Fruit fly (Drosophila melanogaster) whole organism, prepupa: ENCODE results near the gene CG13857.

ENCODE experiments used
- CG10631 ChIP-seq: fragments of 200-800 bp; sonication (Bioruptor generic); optimal IDR thresholded peaks from 2 replicates; lab custom pipeline; 2016; ENCODE audit warnings: missing biosample characterization, missing genetic modification characterization
- CG11294 ChIP-seq: fragments of 200-800 bp; sonication (Bioruptor generic); IDR thresholded peaks from 2 replicates; pipeline ENCODE4 v1.3.6; 2022; ENCODE audit warnings: missing biosample characterization, missing genetic modification characterization
- CG11762 ChIP-seq: fragments of 200-800 bp; sonication (Bioruptor generic); optimal IDR thresholded peaks from 3 replicates; lab custom pipeline; 2016; ENCODE audit warnings: missing biosample characterization, missing genetic modification characterization; ENCODE audit not compliant: insufficient read depth
- CG11902 ChIP-seq: fragments of 200-800 bp; sonication (Bioruptor generic); optimal IDR thresholded peaks from 3 replicates; lab custom pipeline; 2016; ENCODE audit warnings: missing biosample characterization, missing genetic modification characterization
- CG16779 ChIP-seq: fragments of 200-800 bp; sonication (Bioruptor generic); optimal IDR thresholded peaks from 3 replicates; lab custom pipeline; 2017; ENCODE audit warnings: missing biosample characterization, mild to moderate bottlenecking, missing genetic modification characterization
- CG31627 ChIP-seq: fragments of 200-800 bp; sonication (Bioruptor generic); optimal IDR thresholded peaks from 3 replicates; lab custom pipeline; 2016; ENCODE audit warnings: missing biosample characterization, missing genetic modification characterization
- CG32006 ChIP-seq: fragments of 200-800 bp; sonication (Bioruptor generic); optimal IDR thresholded peaks from 3 replicates; lab custom pipeline; 2017; ENCODE audit warnings: missing biosample characterization, mild to moderate bottlenecking, missing genetic modification characterization
- CG3919 ChIP-seq: fragments of 200-800 bp; sonication (Bioruptor generic); optimal IDR thresholded peaks from 3 replicates; lab custom pipeline; 2016; ENCODE audit warnings: missing biosample characterization, missing genetic modification characterization
- CG6163 ChIP-seq: fragments of 200-800 bp; sonication (Bioruptor generic); IDR thresholded peaks from 3 replicates; pipeline ENCODE4 v1.3.6; 2022; ENCODE audit warnings: missing biosample characterization, missing genetic modification characterization
- CG6808 ChIP-seq: fragments of 200-800 bp; sonication (Bioruptor generic); optimal IDR thresholded peaks from 3 replicates; lab custom pipeline; 2017; ENCODE audit warnings: missing biosample characterization, missing genetic modification characterization, mild to moderate bottlenecking, moderate library complexity, missing genetic modification reagents
- CG6854 ChIP-seq: fragments of 200-800 bp; sonication (Bioruptor generic); optimal IDR thresholded peaks from 2 replicates; lab custom pipeline; 2017; ENCODE audit warnings: missing biosample characterization, mild to moderate bottlenecking, missing genetic modification characterization
- CG7368 ChIP-seq: fragments of 200-800 bp; sonication (Bioruptor generic); optimal IDR thresholded peaks from 3 replicates; lab custom pipeline; 2016; ENCODE audit warnings: missing biosample characterization, missing genetic modification characterization
- CG8119 ChIP-seq: fragments of 200-800 bp; sonication (Bioruptor generic); IDR thresholded peaks from 3 replicates; pipeline ENCODE4 v1.3.6; 2022; ENCODE audit warnings: missing biosample characterization, missing genetic modification characterization
- CG8319 ChIP-seq: fragments of 200-800 bp; sonication (Bioruptor generic); optimal IDR thresholded peaks from 3 replicates; lab custom pipeline; 2016; ENCODE audit warnings: missing biosample characterization, missing genetic modification characterization
- CG8632 ChIP-seq: fragments of 200-800 bp; sonication (Bioruptor generic); optimal IDR thresholded peaks from 3 replicates; lab custom pipeline; 2016; ENCODE audit warnings: missing biosample characterization, missing genetic modification characterization
- Eip75B ChIP-seq: fragments of 200-800 bp; sonication (Bioruptor generic); optimal IDR thresholded peaks from 3 replicates; lab custom pipeline; 2016; ENCODE audit warnings: missing biosample characterization, missing genetic modification characterization
- Eip78C ChIP-seq: fragments of 200-800 bp; sonication (Bioruptor generic); peaks from one replicate; lab custom pipeline; 2016; ENCODE audit warnings: missing biosample characterization, missing genetic modification characterization
- Eip93F ChIP-seq: fragments of 200-800 bp; sonication (Bioruptor generic); optimal IDR thresholded peaks from 2 replicates; lab custom pipeline; 2016; ENCODE audit warnings: missing biosample characterization, mild to moderate bottlenecking, missing genetic modification characterization
- Ets21C ChIP-seq: fragments of 200-800 bp; sonication (Bioruptor generic); optimal IDR thresholded peaks from 3 replicates; lab custom pipeline; 2016; ENCODE audit warnings: missing biosample characterization, missing genetic modification characterization
- Gug ChIP-seq: fragments of 200-800 bp; sonication (Bioruptor generic); IDR thresholded peaks from 2 replicates; pipeline ENCODE4 v1.3.6; 2022; ENCODE audit warnings: missing biosample characterization, missing genetic modification characterization
- Lpt ChIP-seq: fragments of 200-800 bp; sonication (Bioruptor generic); optimal IDR thresholded peaks from 3 replicates; lab custom pipeline; 2016; ENCODE audit warnings: missing biosample characterization, missing genetic modification characterization
- Met ChIP-seq: fragments of 200-800 bp; sonication (Bioruptor generic); optimal IDR thresholded peaks from 3 replicates; lab custom pipeline; 2016; ENCODE audit warnings: missing biosample characterization, missing genetic modification characterization
- Sox102F ChIP-seq: fragments of 200-800 bp; sonication (Bioruptor generic); optimal IDR thresholded peaks from 2 replicates; lab custom pipeline; 2016; ENCODE audit warnings: missing biosample characterization, mild to moderate bottlenecking, missing genetic modification characterization
- Sox15 ChIP-seq: fragments of 200-800 bp; sonication (Bioruptor generic); optimal IDR thresholded peaks from 3 replicates; lab custom pipeline; 2016; ENCODE audit warnings: missing biosample characterization, missing genetic modification characterization
- cyc ChIP-seq: fragments of 200-800 bp; sonication (Bioruptor generic); optimal IDR thresholded peaks from 3 replicates; lab custom pipeline; 2016; ENCODE audit warnings: missing biosample characterization, missing genetic modification characterization
- dsx ChIP-seq: fragments of 200-800 bp; optimal IDR thresholded peaks from 3 replicates; lab custom pipeline; 2019; ENCODE audit warnings: missing biosample characterization, mild to moderate bottlenecking, missing genetic modification characterization, moderate library complexity; ENCODE audit not compliant: poor library complexity, severe bottlenecking
- esn ChIP-seq: fragments of 200-800 bp; sonication (Bioruptor generic); optimal IDR thresholded peaks from 2 replicates; lab custom pipeline; 2016; ENCODE audit warnings: missing biosample characterization, mild to moderate bottlenecking, missing genetic modification characterization, moderate library complexity
- fd59A ChIP-seq: fragments of 200-800 bp; sonication (Bioruptor generic); optimal IDR thresholded peaks from 2 replicates; lab custom pipeline; 2017; ENCODE audit warnings: missing biosample characterization, mild to moderate bottlenecking, missing genetic modification characterization, missing genetic modification reagents
- fkh ChIP-seq: fragments of 200-800 bp; sonication (Bioruptor generic); optimal IDR thresholded peaks from 3 replicates; lab custom pipeline; 2017; ENCODE audit warnings: missing biosample characterization, mild to moderate bottlenecking, missing genetic modification characterization, moderate library complexity
- lz ChIP-seq: fragments of 200-800 bp; sonication (Bioruptor generic); optimal IDR thresholded peaks from 3 replicates; lab custom pipeline; 2016; ENCODE audit warnings: missing biosample characterization, missing genetic modification characterization
- net ChIP-seq: fragments of 200-800 bp; sonication (Bioruptor generic); optimal IDR thresholded peaks from 3 replicates; lab custom pipeline; 2016; ENCODE audit warnings: missing biosample characterization, missing genetic modification characterization
- salr ChIP-seq, 2 experiments: fragments of 200-800 bp; sonication (Bioruptor generic); optimal IDR thresholded peaks; 3 replicates each; lab custom pipeline; 2016 to 2018; ENCODE audit warnings: missing biosample characterization in 2 of 2, missing genetic modification characterization in 2 of 2, mild to moderate bottlenecking in 1 of 2
- svp ChIP-seq: fragments of 200-800 bp; sonication (Bioruptor generic); peaks from one replicate; lab custom pipeline; 2016; ENCODE audit warnings: missing biosample characterization, missing genetic modification characterization
- topi ChIP-seq: fragments of 200-800 bp; sonication (Bioruptor generic); optimal IDR thresholded peaks from 3 replicates; lab custom pipeline; 2016; ENCODE audit warnings: missing biosample characterization, missing genetic modification characterization
- vri ChIP-seq: fragments of 200-800 bp; sonication (Bioruptor generic); optimal IDR thresholded peaks from 3 replicates; lab custom pipeline; 2016; ENCODE audit warnings: missing biosample characterization, mild to moderate bottlenecking, missing genetic modification characterization

The CG13857 gene

DNA sequence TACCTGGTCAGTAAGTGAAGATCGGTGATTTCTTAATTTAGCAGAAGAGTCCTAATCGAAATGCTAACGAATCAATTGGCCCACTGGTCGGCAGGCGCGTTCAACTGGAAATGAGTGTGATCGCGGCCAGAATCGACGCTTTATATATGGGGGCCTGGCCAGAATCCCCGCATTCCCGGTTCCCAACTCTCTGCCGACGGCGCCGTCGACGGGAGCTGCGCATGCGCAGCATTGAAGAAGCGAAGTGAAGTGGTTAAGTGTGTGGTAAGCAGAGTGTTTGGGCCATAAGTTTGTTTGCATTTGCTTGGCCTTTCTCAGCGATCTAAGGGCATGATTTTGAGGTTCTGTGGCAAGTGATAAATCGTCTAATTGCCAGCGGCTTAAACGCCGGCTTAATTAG, at the start of gene CG13857:
Gene CG13857 (minus strand): TSS at position 101 of the 400 bp plus-strand sequence.
- TF ChIP-seq CG11762 (GFP tag; lab: Kevin White, UChicago) (no peak), lz (no peak), cyc (no peak), Met (GFP tag; lab: Kevin White, UChicago) (no peak), CG10631 (GFP tag; lab: Kevin White, UChicago) (no peak), esn (GFP tag; lab: Kevin White, UChicago) (no peak), CG11294 (GFP tag; lab: Robert Waterston, UW) (no peak), CG7368 (GFP tag; lab: Kevin White, UChicago) (no peak), CG31627 (GFP tag; lab: Kevin White, UChicago) (no peak), net (GFP tag; lab: Kevin White, UChicago) (no peak), vri (GFP tag; lab: Kevin White, UChicago) (no peak), CG16779 (no peak), topi (no peak), CG3919 (GFP tag; lab: Kevin White, UChicago) (no peak), salr (GFP tag; optimal IDR thresholded peaks at IDR 0.05; lab: Kevin White, UChicago) (no peak), Lpt (GFP tag; lab: Kevin White, UChicago) (no peak), dsx (GFP tag; lab: Kevin White, UChicago) (no peak), Eip78C (GFP tag; lab: Kevin White, UChicago) (no peak), Ets21C (GFP tag; lab: Kevin White, UChicago) (no peak)

DNA sequence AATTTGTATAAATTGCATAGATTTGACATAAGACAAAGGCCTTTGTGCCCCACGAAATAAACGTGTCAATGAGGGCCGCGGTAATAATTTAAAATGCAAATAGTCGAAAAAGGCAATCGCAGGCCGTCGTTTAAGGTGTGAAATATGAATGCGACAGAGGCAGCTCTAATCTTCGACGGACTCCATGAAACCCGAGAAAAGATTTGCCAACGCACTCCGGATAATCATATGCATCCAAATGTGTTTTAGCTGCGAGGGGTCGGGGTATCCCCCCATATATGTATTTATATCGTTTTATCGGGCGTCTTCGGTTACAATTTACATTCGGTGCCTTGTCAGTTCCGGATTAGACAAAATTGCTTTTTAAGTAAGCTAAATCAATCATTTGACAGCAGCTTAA, 44.4 kb upstream of the CG13857 start:
- TF ChIP-seq CG8632 (GFP tag; lab: Kevin White, UChicago) (no peak), cyc (no peak), CG8319 (GFP tag; lab: Kevin White, UChicago) (no peak), CG6854 (GFP tag; lab: Kevin White, UChicago) (no peak), dsx (GFP tag; lab: Kevin White, UChicago) (no peak), CG10631 (GFP tag; lab: Kevin White, UChicago) (no peak)

DNA sequence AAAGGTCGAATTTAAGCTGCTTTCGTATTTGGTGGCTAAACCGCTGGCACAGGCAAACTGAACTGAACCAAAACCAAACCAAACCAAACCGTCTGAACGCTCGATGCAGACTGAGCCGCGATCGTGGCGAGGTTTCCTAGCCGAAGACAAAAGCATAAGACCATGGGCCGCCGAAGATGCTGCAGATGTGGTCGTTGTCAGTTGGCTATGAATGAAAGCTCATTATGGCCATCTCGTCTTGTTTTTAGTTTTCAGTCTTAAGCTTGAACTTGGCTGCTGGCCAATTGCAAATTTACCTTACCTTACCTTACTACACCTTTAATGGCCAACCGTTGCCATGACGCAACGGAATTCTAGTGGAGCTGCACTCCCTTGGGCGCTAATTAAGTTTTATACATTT, 42.1 kb upstream of the CG13857 start, which contains the start of gene CG13847:
Gene CG13847 (minus strand): TSS at position 101 of the 400 bp plus-strand sequence.
- no peak for TF ChIP-seq CG6163 (GFP tag; lab: Robert Waterston, UW)
- TF ChIP-seq cyc: no peak
- TF ChIP-seq CG6854 (GFP tag; lab: Kevin White, UChicago): no peak
- TF ChIP-seq Gug: no peak
- no peak for TF ChIP-seq CG7368 (GFP tag; lab: Kevin White, UChicago)
- no peak for TF ChIP-seq svp (GFP tag; lab: Kevin White, UChicago)
- TF ChIP-seq CG8319 (GFP tag; lab: Kevin White, UChicago): no peak
- TF ChIP-seq fkh (GFP tag; lab: Kevin White, UChicago): no peak
- no peak for TF ChIP-seq topi
- TF ChIP-seq CG6808 (GFP tag; lab: Kevin White, UChicago): no peak
- TF ChIP-seq CG10631 (GFP tag; lab: Kevin White, UChicago): no peak
- TF ChIP-seq CG11762 (GFP tag; lab: Kevin White, UChicago): no peak
- TF ChIP-seq Sox15: no peak
- no peak for TF ChIP-seq CG32006 (GFP tag; lab: Kevin White, UChicago)
- TF ChIP-seq Eip93F: no peak
- no peak for TF ChIP-seq CG11902 (GFP tag; lab: Kevin White, UChicago)
- TF ChIP-seq Lpt (GFP tag; lab: Kevin White, UChicago): no peak
- TF ChIP-seq Sox102F (GFP tag; lab: Kevin White, UChicago): no peak
- no peak for TF ChIP-seq Eip75B (GFP tag; lab: Kevin White, UChicago)
- TF ChIP-seq dsx (GFP tag; lab: Kevin White, UChicago): no peak

DNA sequence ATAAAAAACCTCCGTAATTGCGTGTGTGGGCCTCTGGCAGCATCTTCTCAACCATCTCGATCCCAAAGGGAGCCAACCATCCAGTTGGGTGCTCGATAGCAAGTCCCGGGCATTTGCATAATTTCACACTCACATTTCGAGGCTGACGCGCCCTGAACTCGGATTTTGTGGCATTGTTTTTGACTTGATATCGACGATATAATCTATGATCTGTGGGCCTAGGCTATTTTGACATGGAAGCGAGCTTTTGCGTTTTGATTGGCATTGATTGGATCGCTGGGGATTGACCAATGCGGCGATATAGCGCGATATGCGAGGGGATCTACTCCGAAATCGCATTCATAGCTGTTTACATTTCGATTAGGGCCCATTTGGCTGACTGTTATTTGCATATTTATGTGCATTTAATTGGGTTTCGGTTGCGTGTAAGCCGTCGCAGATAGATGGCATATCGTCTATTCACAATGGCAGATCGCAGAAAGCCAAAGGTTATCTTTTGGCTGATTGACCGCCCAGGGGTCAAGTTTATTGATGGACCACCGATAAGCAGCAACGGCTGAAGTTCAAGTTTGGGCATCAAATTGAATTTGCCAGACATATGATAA, 38.4 kb upstream of the CG13857 start:
- TF ChIP-seq fd59A (no peak), CG16779 (no peak), svp (GFP tag; lab: Kevin White, UChicago) (peak; percentile 65), CG32006 (GFP tag; lab: Kevin White, UChicago) (no peak), CG8119 (GFP tag; lab: Robert Waterston, UW) (no peak)
